Worm (Caenorhabditis elegans): ENCODE results near the gene flcn-1.

Gene flcn-1

DNA sequence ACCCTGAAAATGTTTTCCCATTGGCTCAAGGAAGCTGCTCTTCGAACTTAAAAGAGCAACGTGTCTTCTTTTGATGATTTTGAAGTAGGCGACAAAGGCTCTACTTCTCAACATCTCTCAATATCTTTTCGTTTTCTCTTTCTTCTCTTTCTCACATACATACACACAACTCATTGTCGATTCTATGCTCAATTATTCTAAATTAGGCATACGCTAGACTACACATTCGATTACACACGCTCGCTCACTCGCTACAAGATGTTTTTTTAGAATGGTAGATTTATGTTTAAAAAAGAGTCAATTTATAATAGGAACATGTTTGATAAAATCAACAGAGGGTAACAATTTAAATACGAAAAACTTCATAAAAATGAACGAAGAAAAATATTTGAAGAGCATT is 13.0 kb downstream of the flcn-1 start:
- TF ChIP-seq tbx-7 (tag; optimal IDR thresholded peaks at IDR 0.05): no peak
- TF ChIP-seq ceh-31 (tag; optimal IDR thresholded peaks at IDR 0.05): peak; percentile 59
- no peak for TF ChIP-seq pha-2 (tag; optimal IDR thresholded peaks at IDR 0.05)

DNA sequence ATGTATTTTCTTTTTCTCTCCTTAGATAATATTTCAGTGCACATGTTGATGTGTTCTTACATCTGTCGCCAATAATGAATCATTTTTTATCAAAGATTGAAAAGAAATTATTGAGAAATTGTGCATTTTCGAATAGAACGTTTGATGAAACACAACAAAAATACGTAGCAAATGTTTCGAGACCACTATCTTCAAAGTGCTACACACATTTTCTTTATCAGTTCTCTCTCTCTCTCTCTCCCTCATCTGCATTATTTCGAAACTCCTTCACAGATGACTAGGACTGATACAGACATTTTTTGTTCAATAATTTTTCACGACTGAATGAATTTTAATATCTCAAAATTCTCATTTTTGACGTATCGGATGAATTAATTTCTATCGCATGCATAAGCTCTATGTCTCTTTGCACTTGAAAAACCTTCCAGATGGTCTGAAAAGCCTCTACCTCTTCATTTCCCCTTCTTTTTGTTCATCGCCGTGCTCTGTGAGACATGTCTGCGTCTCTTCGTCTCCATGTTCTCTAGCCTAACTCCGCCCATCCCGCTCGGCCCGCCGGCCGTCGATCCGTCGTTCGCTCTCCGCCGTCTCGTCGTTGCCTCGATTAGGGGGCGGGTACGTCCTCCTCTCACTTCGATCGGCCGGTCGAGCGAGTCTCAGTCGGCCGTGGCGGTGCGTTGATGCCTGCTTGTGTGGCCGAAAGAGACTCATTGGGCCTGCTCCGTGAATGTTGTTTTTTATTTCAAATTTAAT is 14.9 kb downstream of the flcn-1 start:
- TF ChIP-seq ceh-2 (tag; optimal IDR thresholded peaks at IDR 0.05) (peak; percentile 39), F13H6.1 (tag; optimal IDR thresholded peaks at IDR 0.05) (peak; percentile 18), che-1 (tag; optimal IDR thresholded peaks at IDR 0.05) (no peak), pha-2 (tag; optimal IDR thresholded peaks at IDR 0.05) (no peak), sdc-2 (tag; optimal IDR thresholded peaks at IDR 0.05) (peak; percentile 48), unc-42 (tag; optimal IDR thresholded peaks at IDR 0.05) (peak; percentile 53), C38D4.7 (GFP tag; optimal IDR thresholded peaks at IDR 0.05) (peak; percentile 0), pha-4 (tag; optimal IDR thresholded peaks at IDR 0.05) (no peak), pqm-1 (tag; optimal IDR thresholded peaks at IDR 0.05) (no peak), sox-2 (GFP tag; IDR thresholded peaks at IDR 0.05) (no peak), sox-4 (tag; optimal IDR thresholded peaks at IDR 0.05) (peak; percentile 38), hlh-30 (tag; optimal IDR thresholded peaks at IDR 0.05; ENCODE audit: insufficient read depth) (no peak), ceh-6 (GFP tag; optimal IDR thresholded peaks at IDR 0.05) (no peak), eyg-1 (tag; optimal IDR thresholded peaks at IDR 0.05) (peak; percentile 15), elt-4 (tag; optimal IDR thresholded peaks at IDR 0.05) (no peak), lim-6 (tag; optimal IDR thresholded peaks at IDR 0.05) (no peak), pros-1 (tag; optimal IDR thresholded peaks at IDR 0.05) (no peak), pag-3 (tag; optimal IDR thresholded peaks at IDR 0.05; ENCODE audit: borderline replicate concordance) (no peak), elt-2 (tag; optimal IDR thresholded peaks at IDR 0.05) (peak; percentile 46), dmd-4 (tag; optimal IDR thresholded peaks at IDR 0.05; ENCODE audit: borderline replicate concordance) (no peak), lin-11 (tag; optimal IDR thresholded peaks at IDR 0.05) (no peak), K02D7.2 (tag; optimal IDR thresholded peaks at IDR 0.05) (no peak), ceh-48 (tag; optimal IDR thresholded peaks at IDR 0.05) (no peak), fax-1 (tag; optimal IDR thresholded peaks at IDR 0.05) (no peak), K09A11.1 (tag; optimal IDR thresholded peaks at IDR 0.05; ENCODE audit: insufficient read depth) (no peak), zip-5 (tag; optimal IDR thresholded peaks at IDR 0.05) (no peak), ceh-19 (GFP tag; optimal IDR thresholded peaks at IDR 0.05) (peak; percentile 37), ceh-31 (tag; optimal IDR thresholded peaks at IDR 0.05) (peak; percentile 66), pax-1 (tag; optimal IDR thresholded peaks at IDR 0.05) (peak; percentile 64), npax-4 (tag; optimal IDR thresholded peaks at IDR 0.05) (no peak), tbx-2 (tag; optimal IDR thresholded peaks at IDR 0.05) (peak; percentile 54), ceh-34 (tag; optimal IDR thresholded peaks at IDR 0.05) (peak; percentile 56), Y22D7AL.16 (tag; optimal IDR thresholded peaks at IDR 0.05) (no peak), nfya-1 (tag; optimal IDR thresholded peaks at IDR 0.05) (peak; percentile 53), C08G9.2 (tag; optimal IDR thresholded peaks at IDR 0.05) (peak; percentile 58), T23F11.4 (GFP tag; optimal IDR thresholded peaks at IDR 0.05) (no peak), syd-9 (tag; optimal IDR thresholded peaks at IDR 0.05) (peak; percentile 52), nhr-232 (tag; optimal IDR thresholded peaks at IDR 0.05) (peak; percentile 20), ztf-16 (tag; optimal IDR thresholded peaks at IDR 0.05) (no peak), ceh-18 (tag; optimal IDR thresholded peaks at IDR 0.05) (no peak), mec-3 (tag; optimal IDR thresholded peaks at IDR 0.05; ENCODE audit: borderline replicate concordance) (no peak), fkh-6 (tag; optimal IDR thresholded peaks at IDR 0.05) (peak; percentile 42), ceh-24 (tag; optimal IDR thresholded peaks at IDR 0.05) (no peak), ref-2 (tag; optimal IDR thresholded peaks at IDR 0.05) (peak; percentile 72), gmeb-2 (tag; optimal IDR thresholded peaks at IDR 0.05) (no peak), ceh-14 (tag; optimal IDR thresholded peaks at IDR 0.05) (peak; percentile 59)

Data from whole organism, late embryonic.